Fruit fly (Drosophila melanogaster) whole organism, wandering third instar larva: ENCODE data around the gene Task6.
A peak's percentile ranks its signal among the peaks of the same experiment; 100 is the strongest.

ENCODE experiments used
- Abd-B ChIP-seq: fragments of >200 bp; optimal IDR thresholded peaks from 2 replicates; lab custom pipeline; 2017; ENCODE audit warnings: missing biosample characterization, missing genetic modification characterization
- CG32264 ChIP-seq: fragments of 200-800 bp; sonication (Bioruptor generic); optimal IDR thresholded peaks from 2 replicates; lab custom pipeline; 2016; ENCODE audit warnings: missing biosample characterization, missing genetic modification characterization
- CG9705 ChIP-seq: fragments of 200-800 bp; sonication (Bioruptor generic); optimal IDR thresholded peaks from 2 replicates; lab custom pipeline; 2018; ENCODE audit warnings: missing biosample characterization, mild to moderate bottlenecking, missing genetic modification characterization
- CrebA ChIP-seq: fragments of 200-800 bp; sonication (Bioruptor generic); optimal IDR thresholded peaks from 2 replicates; lab custom pipeline; 2016; ENCODE audit warnings: missing biosample characterization, mild to moderate bottlenecking, missing genetic modification characterization, borderline replicate concordance
- Dfd ChIP-seq: fragments of >200 bp; optimal IDR thresholded peaks from 2 replicates; lab custom pipeline; 2017; ENCODE audit warnings: missing biosample characterization, missing genetic modification characterization
- Dif ChIP-seq: fragments of 200-275, 200-300 bp; sonication (Bioruptor generic); optimal IDR thresholded peaks from 2 replicates; lab custom pipeline; 2018; ENCODE audit warnings: missing biosample characterization, missing genetic modification characterization; ENCODE audit not compliant: partially characterized antibody
- GATAd ChIP-seq: sonication (Bioruptor generic); optimal IDR thresholded peaks from 2 replicates; lab custom pipeline; 2016; ENCODE audit warnings: missing biosample characterization, missing genetic modification characterization
- Hnf4 ChIP-seq: fragments of 200-800 bp; sonication (Bioruptor generic); optimal IDR thresholded peaks from 2 replicates; lab custom pipeline; 2016; ENCODE audit warnings: missing biosample characterization, mild to moderate bottlenecking, missing genetic modification characterization
- Hr78 ChIP-seq: fragments of >200 bp; optimal IDR thresholded peaks from 2 replicates; lab custom pipeline; 2017; ENCODE audit warnings: missing biosample characterization, missing genetic modification characterization
- Hr83 ChIP-seq: fragments of 200-300 bp; sonication (Bioruptor generic); optimal IDR thresholded peaks from 2 replicates; lab custom pipeline; 2016; ENCODE audit warnings: missing biosample characterization, mild to moderate bottlenecking, missing genetic modification characterization, moderate library complexity; ENCODE audit not compliant: poor library complexity, severe bottlenecking
- Jra ChIP-seq: sonication (Bioruptor generic); optimal IDR thresholded peaks from 2 replicates; lab custom pipeline; 2016; ENCODE audit warnings: missing biosample characterization, missing genetic modification characterization
- Mio ChIP-seq: sonication (Bioruptor generic); optimal IDR thresholded peaks from 2 replicates; lab custom pipeline; 2016; ENCODE audit warnings: missing biosample characterization, missing genetic modification characterization
- N ChIP-seq: fragments of >200 bp; optimal IDR thresholded peaks from 2 replicates; lab custom pipeline; 2018; ENCODE audit warnings: missing biosample characterization, missing external identifiers, missing genetic modification characterization
- OdsH ChIP-seq: fragments of 200-800 bp; sonication (Bioruptor generic); optimal IDR thresholded peaks from 2 replicates; lab custom pipeline; 2016; ENCODE audit warnings: missing biosample characterization, mild to moderate bottlenecking, missing genetic modification characterization
- Rel ChIP-seq, 2 experiments: fragments of 200-800 bp; sonication (Bioruptor generic) in 1 of 2; optimal IDR thresholded peaks; 2 replicates in 1 of 2; 3 replicates in 1 of 2; lab custom pipeline; 2016 to 2019; ENCODE audit warnings: mild to moderate bottlenecking in 2 of 2, missing biosample characterization in 2 of 2, missing genetic modification characterization in 2 of 2, moderate library complexity in 1 of 2
- Sp1 ChIP-seq: fragments of 200-800 bp; sonication (Bioruptor generic); optimal IDR thresholded peaks from 3 replicates; lab custom pipeline; 2019; ENCODE audit warnings: missing biosample characterization, mild to moderate bottlenecking, missing genetic modification characterization, moderate library complexity
- brk ChIP-seq: fragments of 200-800 bp; sonication (Bioruptor generic); optimal IDR thresholded peaks from 2 replicates; lab custom pipeline; 2016; ENCODE audit warnings: missing biosample characterization, mild to moderate bottlenecking, missing genetic modification characterization
- dl ChIP-seq, 2 experiments: fragments of 175-275, 200-275 bp in 1 of 2; fragments of 200-275 bp in 1 of 2; sonication (Bioruptor generic); optimal IDR thresholded peaks; lab custom pipeline; 2018; ENCODE audit warnings: mild to moderate bottlenecking in 2 of 2, missing biosample characterization in 2 of 2, missing genetic modification characterization in 2 of 2, moderate library complexity in 2 of 2; ENCODE audit not compliant: partially characterized antibody in 2 of 2, insufficient read depth in 1 of 2
- dsf ChIP-seq: sonication (Bioruptor generic); optimal IDR thresholded peaks from 2 replicates; lab custom pipeline; 2016; ENCODE audit warnings: missing biosample characterization, missing genetic modification characterization, borderline replicate concordance
- ey ChIP-seq: fragments of 200-800 bp; sonication (Bioruptor generic); optimal IDR thresholded peaks from 2 replicates; lab custom pipeline; 2016; ENCODE audit warnings: missing biosample characterization, missing genetic modification characterization
- foxo ChIP-seq, 2 experiments: fragments of 200-800 bp; sonication (Bioruptor generic); optimal IDR thresholded peaks; 2 replicates in 1 of 2; 3 replicates in 1 of 2; lab custom pipeline; 2016 to 2017; ENCODE audit warnings: missing biosample characterization in 2 of 2, missing genetic modification characterization in 2 of 2
- fru ChIP-seq: fragments of 200-800 bp; sonication (Bioruptor generic); optimal IDR thresholded peaks from 3 replicates; lab custom pipeline; 2016; ENCODE audit warnings: missing biosample characterization, mild to moderate bottlenecking, missing genetic modification characterization
- h ChIP-seq: fragments of 200-800 bp; sonication (Bioruptor generic); optimal IDR thresholded peaks from 3 replicates; lab custom pipeline; 2016; ENCODE audit warnings: missing biosample characterization, mild to moderate bottlenecking, missing genetic modification characterization
- jim ChIP-seq: fragments of 175-275, 200-325 bp; sonication (Bioruptor generic); optimal IDR thresholded peaks from 2 replicates; lab custom pipeline; 2016; ENCODE audit warnings: missing biosample characterization, mild to moderate bottlenecking, missing genetic modification characterization
- lola ChIP-seq: fragments of >200 bp; optimal IDR thresholded peaks from 2 replicates; lab custom pipeline; 2017; ENCODE audit warnings: missing biosample characterization, missing genetic modification characterization
- psq ChIP-seq: fragments of 200-800 bp; sonication (Bioruptor generic); optimal IDR thresholded peaks from 3 replicates; lab custom pipeline; 2017; ENCODE audit warnings: missing biosample characterization, mild to moderate bottlenecking, missing genetic modification characterization, moderate library complexity
- rgr ChIP-seq: fragments of 200-800 bp; sonication (Bioruptor generic); optimal IDR thresholded peaks from 3 replicates; lab custom pipeline; 2016; ENCODE audit warnings: missing biosample characterization, mild to moderate bottlenecking, missing genetic modification characterization
- sage ChIP-seq: fragments of 200-800 bp; sonication (Bioruptor generic); optimal IDR thresholded peaks from 2 replicates; lab custom pipeline; 2016; ENCODE audit warnings: missing biosample characterization, mild to moderate bottlenecking, missing genetic modification characterization
- sv ChIP-seq: fragments of 200-800 bp; sonication (Bioruptor generic); optimal IDR thresholded peaks from 3 replicates; lab custom pipeline; 2016; ENCODE audit warnings: missing biosample characterization, missing genetic modification characterization
- tai ChIP-seq: sonication (Bioruptor generic); optimal IDR thresholded peaks from 2 replicates; lab custom pipeline; 2016; ENCODE audit warnings: missing biosample characterization, missing genetic modification characterization
- woc ChIP-seq: sonication (Bioruptor generic); optimal IDR thresholded peaks from 2 replicates; lab custom pipeline; 2016; ENCODE audit warnings: missing biosample characterization, mild to moderate bottlenecking, missing genetic modification characterization

Gene Task6

DNA sequence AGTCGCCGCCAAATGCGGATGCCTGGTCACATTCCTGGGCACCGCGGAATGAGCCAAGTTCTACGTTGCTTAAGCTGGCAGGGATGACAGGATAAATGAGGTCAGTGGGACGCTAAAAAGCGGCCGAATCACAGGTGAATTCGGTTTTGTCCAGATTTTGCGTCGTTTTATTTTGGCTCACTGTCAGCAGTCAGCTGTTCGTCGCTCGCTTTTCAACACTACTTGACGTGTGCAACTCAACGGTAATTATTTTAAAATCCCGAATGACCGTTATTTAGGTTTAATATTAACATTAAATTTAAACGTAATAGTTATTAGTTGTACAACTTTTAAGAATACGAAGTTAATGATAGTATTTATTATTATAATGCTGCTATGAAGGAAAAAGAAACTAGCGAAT, 25.0 kb upstream of the Task6 start:
- no peak for TF ChIP-seq Dfd (GFP tag; lab: Kevin White, UChicago)
- no peak for TF ChIP-seq fru
- no peak for TF ChIP-seq h (GFP tag; lab: Kevin White, UChicago)
- TF ChIP-seq N, result no peak
- no peak for TF ChIP-seq CG9705
- no peak for TF ChIP-seq woc (GFP tag; lab: Kevin White, UChicago)
- no peak for TF ChIP-seq lola (GFP tag; lab: Kevin White, UChicago)
- TF ChIP-seq rgr (GFP tag; lab: Kevin White, UChicago), result no peak
- no peak for TF ChIP-seq GATAd (GFP tag; lab: Kevin White, UChicago)
- TF ChIP-seq Dif (GFP tag; lab: Kevin White, UChicago), result no peak
- no peak for TF ChIP-seq OdsH (GFP tag; lab: Kevin White, UChicago)
- TF ChIP-seq Mio, result no peak
- no peak for TF ChIP-seq Hr78
- TF ChIP-seq Hnf4 (GFP tag; lab: Kevin White, UChicago), result no peak
- no peak for TF ChIP-seq foxo (GFP tag; optimal IDR thresholded peaks at IDR 0.05; lab: Kevin White, UChicago)
- no peak for TF ChIP-seq Rel (GFP tag; optimal IDR thresholded peaks at IDR 0.05; lab: Kevin White, UChicago)
- no peak for TF ChIP-seq Rel (tag; optimal IDR thresholded peaks at IDR 0.05; lab: Kevin White, UChicago)
- no peak for TF ChIP-seq dl (GFP tag; optimal IDR thresholded peaks at IDR 0.05; lab: Kevin White, UChicago; ENCODE audit: insufficient read depth in 1 of 2, partially characterized antibody in 2 of 2)
- TF ChIP-seq sv (GFP tag; lab: Kevin White, UChicago), result no peak
- TF ChIP-seq ey (GFP tag; lab: Kevin White, UChicago), result no peak

DNA sequence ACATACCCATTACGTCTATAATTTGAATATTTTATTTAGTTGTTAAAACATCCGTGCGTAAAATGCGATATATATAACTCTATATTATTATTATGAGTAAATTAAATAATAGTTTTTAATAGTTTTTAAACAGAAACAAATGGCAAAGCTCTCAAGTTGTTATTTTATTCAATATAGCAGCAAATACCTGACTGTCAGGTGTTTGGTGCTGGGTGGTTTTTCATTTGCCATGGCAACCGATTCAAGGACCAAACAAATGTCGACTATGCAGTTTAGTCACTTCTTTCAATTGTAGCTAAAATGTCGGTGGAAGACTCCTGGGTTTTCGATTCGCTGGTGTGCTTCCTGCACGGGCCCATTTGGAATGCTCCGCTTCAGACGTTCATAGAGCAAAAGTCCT, 19.4 kb upstream of the Task6 start, which contains the start of gene CG14367:
CG14367 (plus strand) TSS at position 301 of the 400 bp plus-strand sequence.
- TF ChIP-seq Hnf4 (GFP tag; lab: Kevin White, UChicago), result no peak
- TF ChIP-seq CG9705, result no peak
- TF ChIP-seq Sp1, result no peak
- no peak for TF ChIP-seq jim (GFP tag; lab: Kevin White, UChicago)

DNA sequence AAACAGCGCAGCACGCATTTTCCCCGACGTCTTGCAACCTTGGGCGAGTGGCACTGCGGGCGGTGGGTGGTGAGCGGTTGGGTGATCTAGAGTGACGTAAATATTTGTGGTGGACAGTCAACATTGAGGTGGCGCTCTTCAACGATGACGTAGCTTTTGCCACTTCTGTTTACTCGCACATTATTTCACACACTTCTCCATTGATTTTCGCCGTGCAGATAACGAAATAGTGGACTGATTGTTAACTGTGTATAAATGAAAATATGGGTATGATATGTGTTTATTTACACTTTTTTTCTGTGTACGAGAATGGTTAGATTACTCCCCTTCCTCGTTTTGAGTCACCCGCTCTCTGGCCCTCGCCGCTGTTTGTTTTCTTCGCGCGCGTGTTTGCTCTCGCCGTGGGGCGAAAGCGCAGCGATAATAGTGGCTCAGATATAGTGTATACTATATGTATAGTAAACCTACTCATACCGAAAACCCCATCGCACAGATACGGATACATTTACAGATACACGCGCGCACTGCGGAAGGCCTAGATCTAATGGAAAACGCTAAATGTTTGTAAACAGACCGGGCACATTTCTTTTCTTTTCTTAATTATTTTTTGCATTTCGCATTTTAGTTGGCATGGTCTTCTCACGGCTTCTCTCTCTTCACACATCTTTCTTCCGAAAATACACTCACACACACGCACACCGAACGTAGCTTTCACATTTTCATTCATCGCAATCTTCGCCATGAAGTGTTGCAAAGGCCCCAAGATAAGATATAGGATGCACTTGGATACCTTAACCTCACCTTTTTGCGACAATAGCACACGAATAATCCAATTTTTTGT, 12.2 kb upstream of the Task6 start, which contains the start of gene omd:
omd (minus strand) TSS at position 840 of the 841 bp plus-strand sequence.
- TF ChIP-seq Hr83 (GFP tag; lab: Kevin White, UChicago) (no peak), sage (GFP tag; lab: Kevin White, UChicago) (no peak), OdsH (GFP tag; lab: Kevin White, UChicago) (peak; percentile 23), rgr (GFP tag; lab: Kevin White, UChicago) (peak; percentile 44), psq (GFP tag; lab: Kevin White, UChicago) (peak; percentile 64)
- TF ChIP-seq, all 38 proteins: peak for 3

DNA sequence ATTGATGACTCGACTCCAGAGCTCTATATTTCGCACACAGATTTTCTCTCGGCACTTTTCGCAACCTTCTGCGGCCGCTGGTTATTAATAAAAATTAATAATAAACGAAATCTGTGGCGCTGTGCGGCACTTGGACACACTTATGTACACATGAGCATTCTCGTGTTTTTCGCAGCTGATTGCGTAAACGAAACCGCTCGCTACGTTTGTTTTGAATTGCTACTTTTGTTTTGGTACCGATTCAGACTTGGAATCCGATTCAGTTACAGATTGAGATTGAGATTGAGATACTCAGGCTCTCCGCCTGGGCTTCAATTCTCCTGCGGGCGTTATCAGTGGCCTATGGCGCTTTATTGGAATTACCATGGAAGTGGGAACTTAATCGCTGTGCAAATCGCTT, 11.6 kb upstream of the Task6 start:
- TF ChIP-seq Abd-B (GFP tag; lab: Kevin White, UChicago) (no peak), dsf (no peak), brk (GFP tag; lab: Kevin White, UChicago) (no peak), CG32264 (GFP tag; lab: Kevin White, UChicago) (no peak), Jra (GFP tag; lab: Kevin White, UChicago) (no peak), tai (no peak), OdsH (GFP tag; lab: Kevin White, UChicago) (no peak), CrebA (GFP tag; lab: Kevin White, UChicago) (no peak)
